Fruit fly (Drosophila melanogaster): ENCODE measurements around the gene Cpr30F.

Cpr30F gene

dm6 chr2L:9949178-9950062, 16.5 kb upstream of the Cpr30F start:
- no peak for TF ChIP-seq ovo (GFP tag; optimal IDR thresholded peaks at IDR 0.05)
- TF ChIP-seq cic (GFP tag; optimal IDR thresholded peaks at IDR 0.05): peak; percentile 19
- peak; percentile 0 for TF ChIP-seq CG7045 (GFP tag; optimal IDR thresholded peaks at IDR 0.05)
- peak; percentile 72 for TF ChIP-seq CG12768 (GFP tag; optimal IDR thresholded peaks at IDR 0.05)
- no peak for TF ChIP-seq kay (GFP tag; ENCODE audit: borderline replicate concordance)

- no peak for TF ChIP-seq CG7101 (tag; optimal IDR thresholded peaks at IDR 0.05)
- TF ChIP-seq cic (GFP tag; optimal IDR thresholded peaks at IDR 0.05): no peak
- TF ChIP-seq Mnt (GFP tag; optimal IDR thresholded peaks at IDR 0.05): no peak
- TF ChIP-seq kay (GFP tag; ENCODE audit: borderline replicate concordance): no peak
- TF ChIP-seq ovo (GFP tag; optimal IDR thresholded peaks at IDR 0.05): no peak
- no peak for TF ChIP-seq CG1620 (GFP tag; optimal IDR thresholded peaks at IDR 0.05)
- no peak for TF ChIP-seq CG14711 (tag; optimal IDR thresholded peaks at IDR 0.05)
Measured at dm6 chr2L:9948520-9948858, 15.5 kb upstream of the Cpr30F start.

dm6 chr2L:9947738-9948519, 15.0 kb upstream of the Cpr30F start:
- TF ChIP-seq cic (GFP tag; optimal IDR thresholded peaks at IDR 0.05) (peak; percentile 47), Crg-1 (GFP tag; optimal IDR thresholded peaks at IDR 0.05) (no peak), CG12768 (GFP tag; optimal IDR thresholded peaks at IDR 0.05) (peak; percentile 68), bab1 (GFP tag; optimal IDR thresholded peaks at IDR 0.05) (no peak), tj (GFP tag; optimal IDR thresholded peaks at IDR 0.05) (no peak), CG14711 (tag; optimal IDR thresholded peaks at IDR 0.05) (no peak), kay (GFP tag; ENCODE audit: borderline replicate concordance) (no peak)

dm6 chr2L:9947265-9947664, 14.3 kb upstream of the Cpr30F start, which contains the start of gene CG5853:
CG5853 (minus strand) TSS chr2L:9947648.
- TF ChIP-seq Hr96 (GFP tag; optimal IDR thresholded peaks at IDR 0.05) (peak; percentile 46), ovo (GFP tag; optimal IDR thresholded peaks at IDR 0.05) (peak; percentile 37), kay (GFP tag; ENCODE audit: borderline replicate concordance) (no peak), CG33017 (tag; optimal IDR thresholded peaks at IDR 0.05) (peak; percentile 27), CG7045 (GFP tag; optimal IDR thresholded peaks at IDR 0.05) (no peak), bab1 (GFP tag; optimal IDR thresholded peaks at IDR 0.05) (peak; percentile 62), CG11617 (GFP tag; optimal IDR thresholded peaks at IDR 0.05) (no peak), Clk (GFP tag; optimal IDR thresholded peaks at IDR 0.05) (peak; percentile 25), Crg-1 (GFP tag; optimal IDR thresholded peaks at IDR 0.05) (no peak), CG12768 (GFP tag; optimal IDR thresholded peaks at IDR 0.05) (peak; percentile 78), toe (GFP tag; optimal IDR thresholded peaks at IDR 0.05) (peak; percentile 18), Mnt (GFP tag; optimal IDR thresholded peaks at IDR 0.05) (peak; percentile 79), CG1620 (GFP tag; optimal IDR thresholded peaks at IDR 0.05) (no peak), CG7101 (tag; optimal IDR thresholded peaks at IDR 0.05) (peak; percentile 26), cnc (optimal IDR thresholded peaks at IDR 0.05) (no peak), CG14711 (tag; optimal IDR thresholded peaks at IDR 0.05) (peak; percentile 11), tj (GFP tag; optimal IDR thresholded peaks at IDR 0.05) (peak; percentile 25), cic (GFP tag; optimal IDR thresholded peaks at IDR 0.05) (peak; percentile 79), pad (GFP tag; optimal IDR thresholded peaks at IDR 0.05) (peak; percentile 33), CG5204 (GFP tag; optimal IDR thresholded peaks at IDR 0.05) (no peak)

dm6 chr2L:9946051-9946450, 13.1 kb upstream of the Cpr30F start:
- no peak for TF ChIP-seq CG33017 (tag; optimal IDR thresholded peaks at IDR 0.05)
- no peak for TF ChIP-seq pad (GFP tag; optimal IDR thresholded peaks at IDR 0.05)
- no peak for TF ChIP-seq CG7101 (tag; optimal IDR thresholded peaks at IDR 0.05)
- no peak for TF ChIP-seq CG1620 (GFP tag; optimal IDR thresholded peaks at IDR 0.05)
- no peak for TF ChIP-seq Hr96 (GFP tag; optimal IDR thresholded peaks at IDR 0.05)
- no peak for TF ChIP-seq Mnt (GFP tag; optimal IDR thresholded peaks at IDR 0.05)
- TF ChIP-seq CG14711 (tag; optimal IDR thresholded peaks at IDR 0.05): no peak
- TF ChIP-seq CG7045 (GFP tag; optimal IDR thresholded peaks at IDR 0.05): no peak
- no peak for TF ChIP-seq Crg-1 (GFP tag; optimal IDR thresholded peaks at IDR 0.05)
- TF ChIP-seq cic (GFP tag; optimal IDR thresholded peaks at IDR 0.05): no peak
- TF ChIP-seq toe (GFP tag; optimal IDR thresholded peaks at IDR 0.05): no peak
- TF ChIP-seq bab1 (GFP tag; optimal IDR thresholded peaks at IDR 0.05): no peak
- no peak for TF ChIP-seq CG12768 (GFP tag; optimal IDR thresholded peaks at IDR 0.05)
- TF ChIP-seq ovo (GFP tag; optimal IDR thresholded peaks at IDR 0.05): no peak
- no peak for TF ChIP-seq tj (GFP tag; optimal IDR thresholded peaks at IDR 0.05)

dm6 chr2L:9945086-9945485, 12.1 kb upstream of the Cpr30F start:
- no peak for TF ChIP-seq toe (GFP tag; optimal IDR thresholded peaks at IDR 0.05)
- no peak for TF ChIP-seq CG33017 (tag; optimal IDR thresholded peaks at IDR 0.05)
- no peak for TF ChIP-seq cnc (optimal IDR thresholded peaks at IDR 0.05)
